Fruit fly (Drosophila melanogaster) Kc167 (cell line): ENCODE measurements around the gene Slc25A46a.

Source experiments
- h ChIP-seq: fragments of >200 bp; optimal IDR thresholded peaks from 3 replicates; lab custom pipeline; 2018; ENCODE audit warnings: missing external identifiers
- insv ChIP-seq: fragments of >200 bp; optimal IDR thresholded peaks from 3 replicates; lab custom pipeline; 2018; ENCODE audit warnings: missing external identifiers
- psq ChIP-seq: fragments of >200 bp; optimal IDR thresholded peaks from 2 replicates; lab custom pipeline; 2017; ENCODE audit warnings: missing external identifiers
- ttk ChIP-seq: sonication (Bioruptor generic); optimal IDR thresholded peaks from 2 replicates; lab custom pipeline; 2017; ENCODE audit warnings: missing external identifiers

DNA sequence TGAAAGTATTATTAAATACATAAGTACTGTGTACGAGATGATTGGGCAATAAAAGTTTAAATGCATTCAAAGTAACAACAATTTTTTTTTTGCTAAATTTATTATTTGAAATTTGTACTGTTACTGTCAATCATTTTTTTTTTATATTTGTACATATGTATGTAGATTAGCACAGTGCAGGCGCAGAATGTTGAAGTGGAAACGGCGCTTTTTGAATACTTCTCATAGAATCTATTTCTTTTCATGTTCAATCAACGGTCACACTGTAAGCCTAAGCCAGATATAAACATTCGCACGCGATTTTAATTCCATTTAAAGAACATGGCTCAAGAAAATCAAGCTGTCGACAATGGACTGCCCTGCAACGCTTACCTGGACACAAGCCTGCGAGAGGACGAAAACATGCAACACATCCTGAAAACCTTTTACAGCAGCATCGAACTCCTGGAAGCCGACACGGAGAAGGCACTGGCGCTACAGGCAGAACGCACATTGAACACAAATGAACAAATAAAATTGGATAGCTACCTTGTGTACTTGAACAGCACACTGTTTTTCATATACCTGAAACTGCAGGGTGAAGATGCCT lies 38.7 kb upstream of the Slc25A46a start, which contains the start of gene Rrp47:
- TF ChIP-seq ttk (lab: Kevin White, UChicago) (no peak), h (lab: Kevin White, UChicago) (no peak), insv (lab: Kevin White, UChicago) (no peak), psq (lab: Kevin White, UChicago) (no peak)
